Fruit fly (Drosophila melanogaster) S2 (cell line): ENCODE results near the gene RhoGDI.

ENCODE experiments used
- CG8478 ChIP-seq: fragments of >200 bp; optimal IDR thresholded peaks from 2 replicates; lab custom pipeline; 2018
- CTCF ChIP-seq, 2 experiments: fragments of >200 bp; optimal IDR thresholded peaks; 2 replicates each; lab custom pipeline; 2018

The RhoGDI gene

dm6 chr3L:19922833-19923745, 5.5 kb upstream of the RhoGDI start, which contains the start of gene Pfdn6:
TSS of gene Pfdn6 (plus strand) at chr3L:19923671.
- no peak for TF ChIP-seq CTCF (optimal IDR thresholded peaks at IDR 0.05; lab: Kevin White, UChicago)
- no peak for TF ChIP-seq CG8478

dm6 chr3L:19924771-19925304, 3.7 kb upstream of the RhoGDI start, which contains the start of gene Grasp65:
TSS of gene Grasp65 (plus strand) at chr3L:19924943.
- TF ChIP-seq CG8478 = no peak
- no peak for TF ChIP-seq CTCF (optimal IDR thresholded peaks at IDR 0.05; lab: Kevin White, UChicago)

DNA sequence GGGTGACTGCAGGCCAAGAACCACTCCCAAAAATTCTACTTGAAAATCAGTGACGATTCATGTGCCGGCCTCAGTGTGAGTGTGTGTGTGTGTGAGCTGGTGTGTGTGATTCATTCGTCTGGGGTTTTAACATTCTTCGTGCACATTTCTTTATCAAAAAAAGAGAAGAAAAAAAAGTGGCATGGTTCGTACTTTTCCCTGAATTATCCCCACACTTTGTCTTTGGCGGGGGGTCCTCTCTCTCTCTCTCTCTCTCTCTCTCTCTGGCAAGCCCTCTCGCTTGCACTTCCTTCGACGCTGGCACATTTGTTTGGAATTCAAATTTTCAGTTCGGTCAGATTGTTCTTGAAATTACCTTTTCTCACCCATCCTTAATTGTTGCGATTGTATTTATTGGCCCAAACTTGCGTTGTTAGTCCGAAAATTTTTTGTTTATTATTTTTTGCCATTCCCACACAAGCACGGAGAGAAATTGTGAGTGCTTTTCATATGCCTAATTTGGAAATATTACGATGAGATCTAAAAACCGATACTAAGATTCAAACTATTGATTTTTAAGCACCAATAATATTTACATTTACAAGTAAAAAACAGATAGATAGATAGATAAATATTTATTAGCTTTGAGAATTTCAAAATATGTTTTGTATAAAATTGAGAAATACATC, 642 bp downstream of the RhoGDI start:
- TF ChIP-seq CG8478 (no peak), CTCF (optimal IDR thresholded peaks at IDR 0.05; lab: Kevin White, UChicago) (no peak)

- TF ChIP-seq CTCF (optimal IDR thresholded peaks at IDR 0.05; lab: Kevin White, UChicago) = no peak
- no peak for TF ChIP-seq CG8478
These were observed 1.3 kb downstream of the RhoGDI start for dm6 chr3L:19929719-19930334.

DNA sequence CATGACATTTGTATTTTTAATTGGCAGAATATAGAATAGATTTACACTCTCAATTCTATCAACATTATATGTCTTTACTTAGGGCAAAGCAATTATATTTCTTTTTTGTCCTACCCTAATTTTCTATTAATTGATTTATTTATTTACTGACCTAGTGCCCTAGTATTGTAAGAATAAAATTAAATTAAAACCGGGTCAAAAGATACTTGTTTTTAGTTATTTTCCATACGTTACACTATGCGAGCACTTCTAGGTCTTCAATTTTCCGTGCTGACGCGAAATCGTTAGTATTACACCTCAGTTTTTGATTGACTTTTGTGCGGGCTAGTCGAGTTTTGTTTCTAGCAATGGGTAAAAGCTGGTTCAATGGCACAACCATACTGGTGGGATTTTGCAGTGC, 2.8 kb downstream of the RhoGDI start, which contains the start of gene CG46462:
Gene CG46462, plus strand, starts transcription at position 301 of the 400 bp plus-strand sequence.
- TF ChIP-seq CG8478 (no peak), CTCF (optimal IDR thresholded peaks at IDR 0.05; lab: Kevin White, UChicago) (no peak)

dm6 chr3L:19932917-19933316, 4.4 kb downstream of the RhoGDI start:
- TF ChIP-seq CG8478 (no peak), CTCF (optimal IDR thresholded peaks at IDR 0.05; lab: Kevin White, UChicago) (no peak)

DNA sequence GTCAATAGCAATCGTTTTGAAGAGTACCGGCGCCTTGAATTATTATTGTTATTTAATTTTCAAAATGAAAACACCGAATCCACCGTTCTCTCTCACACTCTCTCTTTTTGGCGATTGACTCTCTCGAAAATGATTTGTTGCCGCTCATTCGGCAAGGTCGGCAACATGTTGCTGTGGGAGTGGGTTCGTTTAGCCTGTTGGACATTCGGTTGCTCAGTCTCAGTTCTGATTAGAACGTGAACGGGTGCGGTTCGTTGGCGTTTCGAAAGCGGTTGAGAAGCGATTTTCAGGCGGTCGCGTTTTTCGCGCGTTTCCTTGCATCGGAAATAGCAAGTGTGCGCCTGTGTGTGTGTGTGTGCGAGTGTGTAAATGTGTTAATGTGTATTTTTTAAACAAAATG, 10.5 kb downstream of the RhoGDI start, which contains the start of gene Ac76E:
Gene Ac76E, plus strand, starts transcription at position 264 of the 400 bp plus-strand sequence.
- TF ChIP-seq CTCF (optimal IDR thresholded peaks at IDR 0.05; lab: Kevin White, UChicago) (no peak), CG8478 (no peak)

DNA sequence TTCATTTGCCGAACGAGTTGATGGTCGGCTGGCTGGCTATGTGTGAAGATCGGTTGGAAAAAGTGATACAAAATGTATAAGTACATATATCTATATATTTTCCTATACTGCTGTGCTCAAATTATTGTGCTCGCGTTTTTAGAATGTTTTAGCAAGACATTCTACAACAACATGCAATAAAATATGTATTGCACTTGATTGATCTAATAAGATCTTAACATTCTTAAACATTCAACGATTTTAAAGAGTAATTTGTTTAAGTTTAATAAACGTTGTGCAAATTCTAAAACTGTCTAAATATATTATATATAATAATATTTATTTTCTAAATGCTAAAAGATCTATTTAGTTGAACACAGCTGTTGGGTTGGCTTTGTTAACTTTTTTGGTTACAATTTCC, 11.8 kb downstream of the RhoGDI start:
- TF ChIP-seq CG8478 (no peak), CTCF (optimal IDR thresholded peaks at IDR 0.05; lab: Kevin White, UChicago) (no peak)

DNA sequence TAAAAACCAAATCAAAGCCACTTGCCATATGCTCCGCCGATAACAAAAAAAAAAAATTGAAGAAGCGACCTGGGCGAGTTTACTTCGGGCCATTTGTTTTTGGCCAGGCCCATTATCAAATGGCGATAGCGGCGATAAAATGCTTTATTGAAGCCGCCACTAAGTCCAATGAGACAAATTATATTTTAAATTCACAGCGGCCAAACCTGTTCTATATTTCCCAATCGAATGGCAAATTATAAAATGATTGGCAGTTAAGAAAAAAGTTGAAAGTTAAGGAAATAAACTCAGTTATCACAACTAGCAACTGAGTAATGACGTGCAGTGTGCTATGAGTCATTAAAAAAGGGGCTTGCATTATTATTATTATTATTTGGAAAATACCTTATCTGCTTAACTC, 12.6 kb downstream of the RhoGDI start:
- TF ChIP-seq CG8478 (no peak), CTCF (optimal IDR thresholded peaks at IDR 0.05; lab: Kevin White, UChicago) (no peak)

dm6 chr3L:19945469-19945868, 16.9 kb downstream of the RhoGDI start:
- TF ChIP-seq CTCF (optimal IDR thresholded peaks at IDR 0.05; lab: Kevin White, UChicago) (no peak), CG8478 (no peak)

DNA sequence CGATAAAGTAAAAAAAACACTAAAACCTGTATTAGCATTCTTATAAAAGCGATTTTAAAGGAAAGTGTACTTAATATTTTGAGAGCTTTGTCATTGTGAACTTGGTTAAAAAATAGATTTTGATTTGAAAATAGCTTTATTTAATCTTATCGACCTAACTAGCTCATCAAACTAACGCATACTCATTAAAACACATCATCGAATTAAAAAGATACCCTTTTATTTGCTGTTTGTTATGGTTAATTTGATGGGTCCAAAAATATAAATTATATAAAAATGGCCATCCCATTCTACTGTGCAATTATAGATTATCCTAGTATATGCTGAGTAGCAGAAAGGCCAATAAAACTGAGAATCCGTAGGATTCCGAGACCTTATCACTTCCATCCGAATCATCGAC, 22.5 kb downstream of the RhoGDI start, which contains the start of gene CG32219:
Gene CG32219, minus strand, starts transcription at position 101 of the 400 bp plus-strand sequence.
- TF ChIP-seq CTCF (optimal IDR thresholded peaks at IDR 0.05; lab: Kevin White, UChicago) (no peak), CG8478 (no peak)

dm6 chr3L:19951868-19952267, 23.3 kb downstream of the RhoGDI start, which contains the start of gene CG34258:
TSS of gene CG34258 (minus strand) at chr3L:19951968.
- TF ChIP-seq CTCF (optimal IDR thresholded peaks at IDR 0.05; lab: Kevin White, UChicago) = no peak
- TF ChIP-seq CG8478 = no peak

dm6 chr3L:19952690-19953089, 24.1 kb downstream of the RhoGDI start, which contains the start of gene CG33710:
TSS of gene CG33710 (minus strand) at chr3L:19952790.
- TF ChIP-seq CG8478 (no peak), CTCF (optimal IDR thresholded peaks at IDR 0.05; lab: Kevin White, UChicago) (no peak)

DNA sequence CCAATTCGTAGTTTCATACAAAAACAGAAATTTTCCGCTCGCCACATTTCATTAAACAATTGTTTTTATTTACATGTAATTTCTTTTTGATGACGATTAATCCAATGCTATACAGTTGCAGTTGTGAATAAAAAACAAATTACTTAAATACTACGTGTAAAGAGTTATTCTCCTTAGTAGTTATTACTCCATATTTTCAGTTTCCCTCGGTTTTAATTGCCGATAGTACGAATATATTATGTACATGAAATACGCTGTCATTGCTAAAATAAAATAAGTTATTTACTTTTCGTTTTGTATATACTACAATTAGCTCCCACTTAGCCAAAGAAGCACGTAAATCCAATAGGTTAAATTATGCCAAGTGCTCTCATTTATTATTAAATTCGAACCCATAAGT, 25.1 kb downstream of the RhoGDI start, which contains the start of gene CG42655:
Gene CG42655, minus strand, starts transcription at position 101 of the 400 bp plus-strand sequence.
- no peak for TF ChIP-seq CTCF (optimal IDR thresholded peaks at IDR 0.05; lab: Kevin White, UChicago)

- TF ChIP-seq CG8478 (no peak), CTCF (optimal IDR thresholded peaks at IDR 0.05; lab: Kevin White, UChicago) (no peak)
These were observed 25.9 kb downstream of the RhoGDI start, which contains the start of gene CG42654 for dm6 chr3L:19954426-19954825. TSS of gene CG42654 (minus strand) at chr3L:19954526.
